Worm (Caenorhabditis elegans): Measurements from ENCODE around the gene C45B11.5.

The C45B11.5 gene

DNA sequence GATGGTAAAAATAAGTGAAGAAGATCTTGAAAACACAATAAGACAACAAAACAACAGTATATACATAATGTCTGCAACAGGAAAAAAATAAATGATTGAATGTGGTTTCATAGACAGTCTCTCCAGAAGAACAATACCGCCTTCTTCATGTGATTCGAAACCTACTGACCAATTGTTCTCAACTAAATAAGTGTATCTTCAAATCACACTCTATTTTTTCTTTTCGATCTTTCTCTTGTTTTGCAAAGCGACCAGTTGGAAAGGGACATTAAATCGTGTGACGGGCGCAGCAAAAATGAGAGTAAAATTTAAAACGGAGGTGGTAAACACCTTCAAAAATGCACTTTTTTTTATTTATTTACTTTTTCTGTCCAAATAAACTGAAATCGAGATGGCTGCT lies 20.3 kb downstream of the C45B11.5 start:
- TF ChIP-seq ceh-43 (GFP tag; optimal IDR thresholded peaks at IDR 0.05) (no peak), tbx-8 (GFP tag; optimal IDR thresholded peaks at IDR 0.05) (no peak)

DNA sequence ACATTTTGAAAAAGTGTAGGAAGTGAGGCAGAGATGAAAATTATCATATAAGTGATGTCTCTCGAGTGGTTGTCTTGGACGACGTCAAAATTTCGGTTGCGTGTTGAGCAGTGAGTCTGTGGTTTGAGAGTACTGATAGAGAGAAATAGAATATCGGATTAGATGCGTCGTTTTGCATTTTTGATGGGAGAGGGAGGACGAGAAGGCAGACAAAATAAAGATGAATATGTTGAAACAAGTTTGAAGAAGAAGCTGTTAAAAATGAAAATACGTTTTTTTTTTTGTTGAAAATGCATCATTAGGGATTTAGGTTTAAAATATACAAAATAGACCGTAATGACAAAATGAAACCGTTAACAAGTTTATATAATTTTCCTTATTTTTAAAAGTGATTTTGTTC lies 21.5 kb downstream of the C45B11.5 start, which contains the start of gene T04C12.9:
Gene T04C12.9 (minus strand): TSS at position 101 of the 400 bp plus-strand sequence.
- TF ChIP-seq ces-1 (GFP tag; optimal IDR thresholded peaks at IDR 0.05) (no peak), M03D4.4 (tag; optimal IDR thresholded peaks at IDR 0.05) (no peak), ceh-83 (GFP tag; optimal IDR thresholded peaks at IDR 0.05) (no peak), mab-5 (tag; optimal IDR thresholded peaks at IDR 0.05) (no peak), sem-2 (GFP tag; optimal IDR thresholded peaks at IDR 0.05) (no peak), elt-3 (tag; optimal IDR thresholded peaks at IDR 0.05) (no peak), ztf-11 (tag; optimal IDR thresholded peaks at IDR 0.05) (no peak), sptf-1 (tag; optimal IDR thresholded peaks at IDR 0.05) (no peak), pha-4 (tag; optimal IDR thresholded peaks at IDR 0.05) (no peak), tbx-8 (GFP tag; optimal IDR thresholded peaks at IDR 0.05) (no peak), unc-120 (tag; optimal IDR thresholded peaks at IDR 0.05; ENCODE audit: poor library complexity, severe bottlenecking) (no peak), nhr-12 (tag; optimal IDR thresholded peaks at IDR 0.05) (no peak)

DNA sequence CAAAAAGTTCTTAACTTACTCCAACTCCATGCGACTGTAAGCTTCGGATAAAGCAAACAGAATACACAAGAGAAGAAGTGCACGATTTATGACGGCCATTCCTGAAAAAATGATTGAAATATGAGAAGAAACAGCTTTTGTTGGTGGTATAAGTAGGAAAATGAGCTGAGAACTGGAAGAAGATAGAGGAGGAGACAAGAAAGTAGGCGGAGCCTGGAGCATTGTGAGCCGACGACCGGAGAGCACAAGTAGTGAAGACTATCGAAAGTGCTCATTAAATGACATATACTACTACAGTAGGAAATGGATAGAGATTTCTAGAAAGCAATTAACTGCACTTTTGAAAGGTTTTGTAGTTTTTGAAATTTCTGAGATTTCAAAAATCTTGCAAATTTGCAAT lies 23.9 kb downstream of the C45B11.5 start, which contains the start of gene nlp-80:
Gene nlp-80 (minus strand): TSS at position 101 of the 400 bp plus-strand sequence.
- no peak for TF ChIP-seq elt-1 (tag; optimal IDR thresholded peaks at IDR 0.05; ENCODE audit: borderline replicate concordance, insufficient read depth)
- TF ChIP-seq lin-32 (GFP tag; optimal IDR thresholded peaks at IDR 0.05): no peak
- no peak for TF ChIP-seq unc-62 (GFP tag; optimal IDR thresholded peaks at IDR 0.05)
- no peak for TF ChIP-seq ham-2 (GFP tag; optimal IDR thresholded peaks at IDR 0.05)
- no peak for TF ChIP-seq hlh-1 (tag; optimal IDR thresholded peaks at IDR 0.05)
- no peak for TF ChIP-seq bed-3 (GFP tag; optimal IDR thresholded peaks at IDR 0.05)
- no peak for TF ChIP-seq lin-13 (tag; optimal IDR thresholded peaks at IDR 0.05)
- TF ChIP-seq ces-1 (GFP tag; optimal IDR thresholded peaks at IDR 0.05): no peak
- no peak for TF ChIP-seq lsy-2 (tag; optimal IDR thresholded peaks at IDR 0.05)
- no peak for TF ChIP-seq blmp-1 (tag; optimal IDR thresholded peaks at IDR 0.05)
- TF ChIP-seq ceh-43 (GFP tag; optimal IDR thresholded peaks at IDR 0.05): no peak
- TF ChIP-seq nhr-76 (tag; optimal IDR thresholded peaks at IDR 0.05): no peak
- no peak for TF ChIP-seq unc-120 (tag; optimal IDR thresholded peaks at IDR 0.05; ENCODE audit: poor library complexity, severe bottlenecking)
- TF ChIP-seq mab-5 (tag; optimal IDR thresholded peaks at IDR 0.05): no peak
- TF ChIP-seq nhr-12 (tag; optimal IDR thresholded peaks at IDR 0.05): no peak
- TF ChIP-seq flh-1 (GFP tag; optimal IDR thresholded peaks at IDR 0.05): no peak
- no peak for TF ChIP-seq sptf-1 (tag; optimal IDR thresholded peaks at IDR 0.05)
- TF ChIP-seq drap-1 (GFP tag; optimal IDR thresholded peaks at IDR 0.05): no peak
- no peak for TF ChIP-seq nhr-2 (tag; optimal IDR thresholded peaks at IDR 0.05)

DNA sequence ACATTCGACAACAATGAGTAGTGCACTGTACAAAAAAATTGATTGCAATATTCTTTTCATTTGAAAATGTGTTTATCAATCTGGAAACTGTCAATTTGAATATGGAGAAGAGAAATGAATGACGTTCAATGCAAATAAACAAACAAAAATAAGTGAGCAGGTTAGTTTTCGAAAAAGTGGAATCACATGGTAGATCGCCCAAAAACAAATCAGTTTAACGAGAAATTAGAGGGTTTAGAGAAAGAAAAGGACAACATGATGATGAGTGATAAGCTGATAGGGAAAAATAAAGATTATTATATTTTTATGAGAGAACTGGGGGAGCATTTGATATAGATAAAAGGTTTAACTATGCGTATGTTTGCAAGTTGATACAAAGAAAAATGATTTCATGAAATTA lies 27.7 kb downstream of the C45B11.5 start, which contains the start of gene T04C12.8:
Gene T04C12.8 (minus strand): TSS at position 82 of the 400 bp plus-strand sequence.
- no peak for TF ChIP-seq flh-1 (GFP tag; optimal IDR thresholded peaks at IDR 0.05)
- no peak for TF ChIP-seq nhr-2 (tag; optimal IDR thresholded peaks at IDR 0.05)
- no peak for TF ChIP-seq ceh-39 (tag; optimal IDR thresholded peaks at IDR 0.05)
- TF ChIP-seq tbx-8 (GFP tag; optimal IDR thresholded peaks at IDR 0.05): no peak
- no peak for TF ChIP-seq elt-3 (tag; optimal IDR thresholded peaks at IDR 0.05)
- no peak for TF ChIP-seq ces-1 (GFP tag; optimal IDR thresholded peaks at IDR 0.05)
- TF ChIP-seq sptf-1 (tag; optimal IDR thresholded peaks at IDR 0.05): no peak
- no peak for TF ChIP-seq unc-120 (tag; optimal IDR thresholded peaks at IDR 0.05; ENCODE audit: poor library complexity, severe bottlenecking)
- no peak for TF ChIP-seq cnd-1 (tag; optimal IDR thresholded peaks at IDR 0.05)
- no peak for TF ChIP-seq ham-2 (GFP tag; optimal IDR thresholded peaks at IDR 0.05)
- no peak for TF ChIP-seq blmp-1 (tag; optimal IDR thresholded peaks at IDR 0.05)
- TF ChIP-seq lin-13 (tag; optimal IDR thresholded peaks at IDR 0.05): no peak
- no peak for TF ChIP-seq ceh-43 (GFP tag; optimal IDR thresholded peaks at IDR 0.05)
- no peak for TF ChIP-seq mab-5 (tag; optimal IDR thresholded peaks at IDR 0.05)
- no peak for TF ChIP-seq ztf-11 (tag; optimal IDR thresholded peaks at IDR 0.05)
- no peak for TF ChIP-seq ceh-83 (GFP tag; optimal IDR thresholded peaks at IDR 0.05)
- TF ChIP-seq lsy-2 (tag; optimal IDR thresholded peaks at IDR 0.05): no peak
- no peak for TF ChIP-seq unc-39 (tag; optimal IDR thresholded peaks at IDR 0.05)
- no peak for TF ChIP-seq bed-3 (GFP tag; optimal IDR thresholded peaks at IDR 0.05)
- no peak for TF ChIP-seq nhr-76 (tag; optimal IDR thresholded peaks at IDR 0.05)

DNA sequence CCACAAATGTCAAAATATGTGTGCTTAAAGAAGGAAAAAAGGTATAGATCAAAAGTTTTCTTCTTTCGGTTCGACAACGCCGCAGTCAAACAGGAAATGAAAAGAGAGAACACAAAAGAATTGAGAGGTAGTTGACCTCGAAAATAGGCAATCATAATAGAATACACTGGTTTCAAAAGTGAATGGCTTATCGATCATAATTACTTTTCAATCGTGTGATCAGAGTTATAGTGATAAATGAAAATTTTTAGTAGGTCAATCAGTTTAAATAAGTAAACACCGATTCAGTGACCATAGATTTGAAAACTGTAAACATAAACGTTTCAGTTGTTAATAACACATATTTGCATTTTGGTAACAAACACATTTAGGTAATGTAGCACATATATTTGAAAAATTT lies 28.8 kb downstream of the C45B11.5 start:
- TF ChIP-seq hlh-1 (tag; optimal IDR thresholded peaks at IDR 0.05): no peak
- no peak for TF ChIP-seq ces-1 (GFP tag; optimal IDR thresholded peaks at IDR 0.05)
- TF ChIP-seq elt-1 (tag; optimal IDR thresholded peaks at IDR 0.05; ENCODE audit: borderline replicate concordance, insufficient read depth): no peak
- no peak for TF ChIP-seq lin-32 (GFP tag; optimal IDR thresholded peaks at IDR 0.05)
- TF ChIP-seq ham-2 (GFP tag; optimal IDR thresholded peaks at IDR 0.05): no peak
- TF ChIP-seq sptf-1 (tag; optimal IDR thresholded peaks at IDR 0.05): no peak
- TF ChIP-seq mls-2 (tag; optimal IDR thresholded peaks at IDR 0.05): no peak
- no peak for TF ChIP-seq ztf-11 (tag; optimal IDR thresholded peaks at IDR 0.05)
- TF ChIP-seq ceh-39 (tag; optimal IDR thresholded peaks at IDR 0.05): no peak
- no peak for TF ChIP-seq pha-4 (tag; optimal IDR thresholded peaks at IDR 0.05)
- TF ChIP-seq nhr-28 (tag; optimal IDR thresholded peaks at IDR 0.05): no peak

Measured in whole organism, mixed stage, embryonic.